Fruit fly (Drosophila melanogaster) S2 (cell line): ENCODE data around the gene AIMP2.

ENCODE experiments used
- CG8478 ChIP-seq: fragments of >200 bp; optimal IDR thresholded peaks from 2 replicates; lab custom pipeline; 2018
- CTCF ChIP-seq, 2 experiments: fragments of >200 bp; optimal IDR thresholded peaks; 2 replicates each; lab custom pipeline; 2018

AIMP2 gene

dm6 chr3L:15583504-15583903 is at the start of gene AIMP2:
AIMP2 (plus strand) TSS chr3L:15583638.
- no peak for TF ChIP-seq CTCF (optimal IDR thresholded peaks at IDR 0.05; lab: Kevin White, UChicago)
- TF ChIP-seq CG8478 (lab: Kevin White, UChicago) = no peak

DNA sequence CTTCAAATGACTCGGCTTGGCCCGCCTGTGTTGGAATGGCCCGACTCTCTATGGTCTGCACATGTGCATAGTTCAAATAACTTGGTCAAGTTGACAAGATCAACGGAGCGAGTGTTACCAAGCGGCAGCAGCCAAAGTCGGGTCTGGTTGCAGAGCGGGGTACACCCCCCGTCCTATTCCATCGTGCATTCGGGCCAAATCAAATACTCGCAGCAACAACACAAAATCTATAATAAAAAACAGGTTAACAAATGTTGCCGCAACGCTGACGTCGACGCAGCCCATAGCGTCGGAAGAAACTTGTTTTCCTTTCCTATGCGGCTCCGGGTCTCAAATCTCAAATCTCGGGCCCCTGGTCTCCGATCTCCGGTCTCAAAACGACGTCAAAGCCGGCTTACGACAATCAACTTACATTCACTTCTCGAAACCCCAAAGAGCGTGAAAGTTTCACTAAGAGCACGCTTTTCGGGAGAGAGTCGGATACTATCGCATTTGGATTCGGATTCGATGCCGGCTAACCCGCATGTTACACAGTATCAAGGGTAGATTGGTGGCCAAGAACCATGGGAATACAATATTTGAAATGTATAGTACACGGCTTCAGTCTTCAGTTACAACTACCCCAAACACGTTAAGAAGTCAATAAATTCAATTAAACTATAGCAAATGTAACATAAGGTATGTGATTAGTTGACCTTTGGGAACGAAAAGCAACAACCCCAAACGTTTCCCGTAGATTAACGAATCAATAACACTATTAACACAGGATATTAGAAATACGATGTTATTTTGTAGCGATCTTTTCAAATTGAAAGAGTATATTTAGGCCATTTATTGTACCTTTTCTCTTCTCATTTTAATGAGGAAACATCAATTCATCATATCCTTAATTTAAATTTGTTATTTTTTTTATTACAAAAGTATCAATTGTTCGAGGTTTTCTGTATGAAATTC is 48.9 kb upstream of the AIMP2 start:
- TF ChIP-seq CTCF (optimal IDR thresholded peaks at IDR 0.05; lab: Kevin White, UChicago) (no peak), CG8478 (lab: Kevin White, UChicago) (no peak)

DNA sequence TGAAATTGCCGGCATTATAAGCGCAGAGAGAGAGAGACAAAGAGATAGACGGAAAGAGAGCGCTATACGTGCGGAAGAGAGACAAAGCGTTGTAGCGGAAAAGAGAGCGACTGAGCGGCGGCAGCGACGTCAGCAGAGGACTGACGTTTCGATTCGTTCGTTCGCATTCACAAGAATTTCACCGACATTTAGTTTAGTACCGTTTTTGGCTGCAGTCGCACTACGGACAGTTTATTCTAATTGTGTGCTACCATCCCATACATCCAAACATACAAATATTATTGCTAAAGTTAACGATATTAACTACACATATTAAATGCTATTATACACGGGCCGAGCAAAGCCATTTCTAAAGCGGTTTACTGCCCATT is 48.2 kb upstream of the AIMP2 start, which contains the start of gene CrebA:
Gene CrebA (plus strand): TSS at position 168 of the 371 bp plus-strand sequence.
- no peak for TF ChIP-seq CG8478 (lab: Kevin White, UChicago)
- TF ChIP-seq CTCF (optimal IDR thresholded peaks at IDR 0.05; lab: Kevin White, UChicago) = no peak

DNA sequence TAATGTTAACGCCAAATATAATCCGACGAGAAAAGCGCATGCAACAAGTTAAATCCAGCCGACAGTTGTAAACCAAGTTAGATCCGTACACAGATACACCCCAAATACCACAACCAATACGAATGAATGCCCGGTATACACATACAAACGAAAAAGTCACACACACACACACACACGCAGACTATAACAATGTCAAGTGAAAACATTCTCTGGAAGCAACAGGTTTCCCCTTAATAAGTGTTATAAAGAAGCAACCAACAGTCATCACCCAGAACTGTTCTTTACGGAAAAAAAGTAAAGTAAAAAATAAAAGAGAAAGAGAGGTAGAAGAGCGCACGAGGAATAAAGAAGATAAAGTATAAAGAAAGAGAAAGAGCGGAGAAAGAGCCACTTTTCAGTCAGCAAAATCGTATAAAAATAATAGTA is 47.6 kb upstream of the AIMP2 start:
- no peak for TF ChIP-seq CTCF (optimal IDR thresholded peaks at IDR 0.05; lab: Kevin White, UChicago)
- TF ChIP-seq CG8478 (lab: Kevin White, UChicago) = no peak

dm6 chr3L:15536550-15536949 is 46.9 kb upstream of the AIMP2 start:
- TF ChIP-seq CG8478 (lab: Kevin White, UChicago) (no peak), CTCF (optimal IDR thresholded peaks at IDR 0.05; lab: Kevin White, UChicago) (no peak)

DNA sequence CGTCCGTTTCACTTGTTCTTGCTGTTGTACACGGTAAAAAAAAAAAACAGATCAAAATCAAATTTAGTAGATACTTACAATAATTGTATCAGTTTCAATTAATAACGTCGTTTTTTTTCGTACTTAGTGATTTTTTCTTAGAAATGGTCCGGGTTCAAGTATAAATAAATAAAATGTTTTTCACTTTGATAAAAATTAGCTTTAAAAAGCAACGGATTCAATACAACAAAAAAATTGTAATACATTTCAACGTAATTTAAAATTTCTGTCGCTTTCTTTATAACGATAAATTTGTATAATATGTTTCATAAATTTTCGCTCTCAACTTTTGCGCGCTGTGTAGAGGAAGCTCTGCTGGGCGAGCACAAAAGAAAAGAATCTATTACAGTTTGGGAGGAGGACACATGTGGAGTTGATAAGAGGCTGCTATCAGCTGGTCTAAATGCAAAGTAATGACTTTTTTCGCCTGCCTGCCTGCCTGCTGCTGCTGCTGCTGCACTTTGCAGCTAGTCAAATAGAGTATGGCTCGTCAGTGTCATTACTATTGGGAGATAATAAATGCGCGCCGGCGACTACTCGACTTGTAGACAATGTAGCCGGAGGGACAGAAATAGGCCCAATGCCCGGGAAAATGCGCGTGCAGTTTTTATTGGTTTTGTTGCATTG is 45.4 kb upstream of the AIMP2 start:
- TF ChIP-seq CTCF (optimal IDR thresholded peaks at IDR 0.05; lab: Kevin White, UChicago) (no peak), CG8478 (lab: Kevin White, UChicago) (no peak)

DNA sequence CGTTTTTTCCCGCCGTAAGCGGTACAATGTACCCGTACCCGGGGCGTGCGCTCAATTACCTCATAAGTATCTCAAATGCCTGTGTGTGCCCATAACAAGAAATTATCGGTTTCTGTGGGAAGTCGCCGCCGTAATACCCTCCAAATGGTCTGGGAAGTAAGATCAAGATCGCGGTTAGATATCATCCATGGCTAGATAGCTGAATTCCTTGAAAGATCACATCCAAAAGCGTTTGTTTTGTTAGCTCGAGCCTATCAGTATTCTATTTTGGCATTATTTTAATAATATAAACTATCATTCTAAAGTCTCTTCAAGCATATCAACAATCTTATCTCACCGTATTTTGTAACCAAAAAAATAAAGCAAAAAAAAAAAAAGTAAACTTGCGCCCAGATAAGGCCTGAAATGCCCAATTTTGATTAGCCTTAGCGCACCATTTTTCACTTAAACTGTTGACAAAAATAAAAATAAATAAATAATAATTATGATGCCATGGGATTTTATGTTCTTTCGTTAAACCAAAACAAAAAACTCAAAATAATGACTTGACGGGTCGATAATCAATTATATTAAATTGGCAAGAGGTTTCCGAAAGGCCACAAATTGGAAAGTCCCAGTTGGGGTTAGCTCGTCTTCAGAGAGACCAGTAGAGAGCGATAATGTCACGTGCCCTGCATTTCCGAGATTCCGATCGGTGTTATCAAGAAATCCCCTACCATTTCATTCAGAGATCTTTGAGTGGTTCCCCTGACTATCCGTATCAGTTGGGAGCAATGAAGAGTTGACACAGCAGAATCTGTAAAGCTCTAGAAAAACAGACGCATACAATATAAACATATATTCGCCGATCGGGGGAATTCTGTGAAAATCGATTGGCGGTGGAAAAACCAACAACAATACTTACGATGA is 44.6 kb upstream of the AIMP2 start:
- TF ChIP-seq CG8478 (lab: Kevin White, UChicago) (no peak), CTCF (optimal IDR thresholded peaks at IDR 0.05; lab: Kevin White, UChicago) (no peak)

DNA sequence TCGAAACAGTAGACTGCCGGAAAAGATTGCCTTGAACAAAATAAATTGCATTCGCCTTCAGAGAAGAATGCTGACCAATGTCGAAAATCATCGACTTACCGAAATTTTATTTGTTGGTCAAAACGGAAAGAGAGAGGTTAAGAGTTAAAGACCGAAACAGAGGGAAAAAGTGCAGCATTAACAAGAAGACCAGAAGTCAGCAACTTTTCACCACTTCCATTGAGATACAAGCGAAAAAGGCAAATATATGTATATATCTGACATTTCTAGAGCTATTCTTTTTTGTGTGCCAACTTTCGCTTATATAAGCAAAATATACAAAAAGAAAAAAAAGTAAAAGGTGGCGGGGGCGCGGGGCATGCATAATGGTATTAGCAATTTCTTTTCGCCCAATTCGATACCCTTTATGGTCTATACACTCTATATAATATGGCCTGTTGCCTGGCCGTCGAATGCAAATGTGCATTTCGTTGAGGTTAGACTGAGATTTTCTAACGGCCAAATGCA is 43.5 kb upstream of the AIMP2 start:
- no peak for TF ChIP-seq CTCF (optimal IDR thresholded peaks at IDR 0.05; lab: Kevin White, UChicago)
- TF ChIP-seq CG8478 (lab: Kevin White, UChicago) = no peak

- TF ChIP-seq CTCF (optimal IDR thresholded peaks at IDR 0.05; lab: Kevin White, UChicago) (no peak), CG8478 (lab: Kevin White, UChicago) (no peak)
Observed at dm6 chr3L:15540682-15541081, 42.8 kb upstream of the AIMP2 start.

DNA sequence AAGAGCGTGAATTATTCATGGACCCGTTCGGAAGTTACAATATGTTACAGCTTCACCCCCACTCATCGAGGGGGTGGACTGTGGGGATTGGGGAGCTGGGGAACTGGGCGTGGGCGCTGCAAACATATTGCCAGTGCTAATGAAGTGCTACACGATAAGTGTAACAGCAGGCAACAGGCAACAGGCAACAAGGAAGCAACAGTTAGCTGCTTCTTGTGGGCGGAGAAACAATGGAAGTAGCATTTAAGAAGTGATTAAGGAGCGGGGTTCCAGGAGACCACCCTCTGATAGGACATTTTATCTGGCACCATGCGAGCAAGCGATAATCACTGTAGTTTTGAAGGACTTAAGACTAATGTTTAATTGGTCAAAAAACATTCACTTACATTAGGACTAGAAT is 42.2 kb upstream of the AIMP2 start:
- TF ChIP-seq CTCF (optimal IDR thresholded peaks at IDR 0.05; lab: Kevin White, UChicago) = no peak
- no peak for TF ChIP-seq CG8478 (lab: Kevin White, UChicago)

DNA sequence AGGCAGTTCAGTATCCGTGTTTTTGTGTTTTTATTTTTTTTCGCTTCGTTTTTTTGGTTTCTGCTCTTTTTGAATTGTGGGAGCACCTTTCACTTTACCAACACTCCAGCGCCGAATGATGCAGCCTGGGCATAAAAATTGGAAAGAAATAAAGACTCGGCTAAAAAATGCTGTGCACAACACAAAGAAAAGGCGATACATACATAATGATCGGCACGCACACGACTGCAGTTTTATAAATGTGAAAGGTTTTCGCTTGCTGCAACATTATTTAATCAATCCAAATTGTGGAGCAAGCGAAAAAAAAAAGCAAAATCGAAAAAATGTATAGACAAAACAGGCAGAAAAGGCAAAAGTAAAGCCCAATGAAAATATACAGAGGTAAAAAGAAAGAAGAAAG is 40.4 kb upstream of the AIMP2 start:
- TF ChIP-seq CG8478 (lab: Kevin White, UChicago) (no peak), CTCF (optimal IDR thresholded peaks at IDR 0.05; lab: Kevin White, UChicago) (no peak)

dm6 chr3L:15543467-15543866 is 40.0 kb upstream of the AIMP2 start:
- TF ChIP-seq CG8478 (lab: Kevin White, UChicago) (no peak), CTCF (optimal IDR thresholded peaks at IDR 0.05; lab: Kevin White, UChicago) (no peak)

DNA sequence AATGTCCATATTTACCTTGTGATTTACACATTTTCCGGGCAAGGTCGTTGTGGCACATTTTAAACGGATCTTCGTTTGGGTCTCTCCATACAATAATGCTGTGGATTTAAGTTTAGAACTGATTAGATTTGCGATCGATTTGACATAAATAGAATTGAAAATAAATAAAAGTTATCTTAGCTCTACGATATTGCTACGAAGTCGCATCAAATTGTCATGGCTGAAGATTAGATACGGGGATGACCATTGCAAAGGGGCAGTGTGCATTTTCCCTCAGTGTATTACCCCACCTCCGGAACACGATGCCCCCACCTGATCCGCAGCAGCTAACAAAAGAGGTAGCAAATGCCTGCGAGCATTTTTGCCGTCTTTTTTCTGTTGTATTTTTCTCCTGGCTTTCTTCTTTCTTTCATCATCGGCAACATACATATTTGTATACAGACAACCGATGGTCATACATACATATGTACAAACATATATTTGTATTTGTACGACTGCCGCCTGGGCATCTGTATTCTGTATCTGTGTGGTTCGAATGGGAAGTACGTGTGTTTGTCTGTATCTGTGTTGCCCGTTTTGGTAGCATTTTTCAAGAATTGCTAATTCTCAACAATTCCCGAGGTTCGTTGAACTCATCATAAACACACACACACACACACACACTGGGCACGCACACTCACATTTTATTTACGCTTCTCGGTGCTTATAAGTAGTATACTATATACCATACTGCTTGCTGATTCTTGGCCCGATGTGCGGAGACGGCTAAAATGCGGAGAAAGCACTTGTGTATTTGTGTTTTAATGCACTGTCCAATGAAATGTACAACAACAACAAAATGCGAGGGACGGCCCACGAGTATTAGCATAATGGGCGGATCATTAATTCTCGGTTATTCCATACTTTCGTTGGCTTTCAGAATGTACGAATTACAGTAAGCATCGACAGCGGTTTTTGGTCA is 38.7 kb upstream of the AIMP2 start:
- no peak for TF ChIP-seq CG8478 (lab: Kevin White, UChicago)
- TF ChIP-seq CTCF (optimal IDR thresholded peaks at IDR 0.05; lab: Kevin White, UChicago) = no peak
